Worm (Caenorhabditis elegans): ENCODE results near the gene C50E3.15.

The C50E3.15 gene

ce11 chrV:7595132-7595531, 23.1 kb upstream of the C50E3.15 start:
- no peak for TF ChIP-seq zip-5 (tag; optimal IDR thresholded peaks at IDR 0.05)
- no peak for TF ChIP-seq nhr-11 (tag; optimal IDR thresholded peaks at IDR 0.05)
- no peak for TF ChIP-seq ceh-34 (tag; optimal IDR thresholded peaks at IDR 0.05)
- TF ChIP-seq eyg-1 (tag; optimal IDR thresholded peaks at IDR 0.05): no peak
- TF ChIP-seq gmeb-2 (tag; optimal IDR thresholded peaks at IDR 0.05): no peak
- TF ChIP-seq K09A11.1 (tag; optimal IDR thresholded peaks at IDR 0.05; ENCODE audit: insufficient read depth): no peak
- no peak for TF ChIP-seq hlh-6 (tag; optimal IDR thresholded peaks at IDR 0.05)
- no peak for TF ChIP-seq ceh-24 (tag; optimal IDR thresholded peaks at IDR 0.05)
- TF ChIP-seq rnt-1 (tag; optimal IDR thresholded peaks at IDR 0.05): no peak
- TF ChIP-seq ceh-45 (GFP tag; IDR thresholded peaks at IDR 0.05): no peak
- TF ChIP-seq ama-1 (optimal IDR thresholded peaks at IDR 0.05): no peak
- no peak for TF ChIP-seq nhr-232 (tag; optimal IDR thresholded peaks at IDR 0.05)
- no peak for TF ChIP-seq pqm-1 (tag; optimal IDR thresholded peaks at IDR 0.05)
- TF ChIP-seq elt-2 (tag; optimal IDR thresholded peaks at IDR 0.05): no peak
- TF ChIP-seq ceh-14 (tag; optimal IDR thresholded peaks at IDR 0.05): no peak
- no peak for TF ChIP-seq hlh-30 (tag; optimal IDR thresholded peaks at IDR 0.05; ENCODE audit: insufficient read depth)
- no peak for TF ChIP-seq hlh-8 (tag; optimal IDR thresholded peaks at IDR 0.05)
- TF ChIP-seq pha-4 (tag; optimal IDR thresholded peaks at IDR 0.05): no peak

DNA sequence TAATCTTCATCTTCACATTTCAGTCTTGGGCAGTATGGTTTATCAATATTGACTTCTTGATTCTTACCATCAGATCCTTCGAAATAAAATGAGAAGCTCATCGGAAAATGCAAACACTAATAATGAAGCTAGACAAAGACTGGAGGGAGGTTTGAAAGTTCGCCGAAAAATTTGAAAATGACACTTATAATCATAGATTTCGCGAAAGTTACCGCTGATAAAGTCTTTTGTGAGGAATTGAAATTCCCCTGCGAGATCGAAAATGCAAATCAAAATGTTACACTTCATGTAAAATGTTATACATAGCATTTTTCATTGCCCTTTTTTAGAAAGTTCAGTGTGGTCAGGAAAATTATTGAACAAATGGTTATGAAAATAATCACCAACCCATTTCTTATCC, 19.9 kb upstream of the C50E3.15 start, which contains the start of gene C50E3.7:
C50E3.7 (minus strand) TSS at position 101 of the 400 bp plus-strand sequence.
- TF ChIP-seq ceh-2 (tag; optimal IDR thresholded peaks at IDR 0.05) (no peak), unc-55 (GFP tag; optimal IDR thresholded peaks at IDR 0.05) (no peak), sdc-2 (tag; optimal IDR thresholded peaks at IDR 0.05) (no peak), hlh-6 (tag; optimal IDR thresholded peaks at IDR 0.05) (no peak)

DNA sequence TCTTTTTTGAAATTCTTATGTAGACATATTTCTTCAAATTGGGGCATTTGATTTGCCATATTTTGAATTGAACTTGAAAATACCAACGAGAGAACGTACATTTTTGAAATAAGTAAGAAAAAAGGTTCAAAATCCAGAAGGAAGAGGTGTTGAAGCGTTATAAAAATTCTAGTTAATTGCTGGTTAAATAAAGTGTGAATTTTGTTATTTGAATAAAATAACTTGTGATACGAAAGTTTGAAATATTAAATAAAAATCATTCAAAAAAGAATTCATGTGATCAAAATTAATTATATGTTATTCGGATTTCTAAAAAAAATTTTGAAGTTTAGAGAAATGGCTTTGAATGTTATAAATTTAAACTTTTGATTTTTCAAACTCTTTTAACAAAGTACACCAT, 18.1 kb upstream of the C50E3.15 start, which contains the start of gene C50E3.9:
C50E3.9 (minus strand) TSS at position 101 of the 400 bp plus-strand sequence.
- no peak for TF ChIP-seq lim-6 (tag; optimal IDR thresholded peaks at IDR 0.05)
- no peak for TF ChIP-seq madf-2 (tag; optimal IDR thresholded peaks at IDR 0.05)
- TF ChIP-seq C38D4.7 (GFP tag; optimal IDR thresholded peaks at IDR 0.05): no peak
- no peak for TF ChIP-seq hlh-15 (tag; optimal IDR thresholded peaks at IDR 0.05)
- TF ChIP-seq mec-3 (tag; optimal IDR thresholded peaks at IDR 0.05; ENCODE audit: borderline replicate concordance): no peak
- no peak for TF ChIP-seq elt-2 (tag; optimal IDR thresholded peaks at IDR 0.05)
- TF ChIP-seq ceh-45 (GFP tag; IDR thresholded peaks at IDR 0.05): no peak
- no peak for TF ChIP-seq che-1 (tag; optimal IDR thresholded peaks at IDR 0.05)
- TF ChIP-seq sox-4 (tag; optimal IDR thresholded peaks at IDR 0.05): no peak
- TF ChIP-seq K02D7.2 (tag; optimal IDR thresholded peaks at IDR 0.05): no peak
- TF ChIP-seq ahr-1 (tag; optimal IDR thresholded peaks at IDR 0.05): no peak

ce11 chrV:7601443-7601842, 16.8 kb upstream of the C50E3.15 start, which contains the start of gene scl-26:
Gene scl-26 (minus strand): TSS chrV:7601543.
- TF ChIP-seq syd-9 (tag; optimal IDR thresholded peaks at IDR 0.05) (no peak), eyg-1 (tag; optimal IDR thresholded peaks at IDR 0.05) (no peak), T23F11.4 (GFP tag; optimal IDR thresholded peaks at IDR 0.05) (no peak), ceh-31 (tag; optimal IDR thresholded peaks at IDR 0.05) (no peak), ceh-24 (tag; optimal IDR thresholded peaks at IDR 0.05) (no peak), sox-4 (tag; optimal IDR thresholded peaks at IDR 0.05) (no peak), dmd-4 (tag; optimal IDR thresholded peaks at IDR 0.05; ENCODE audit: borderline replicate concordance) (no peak), ets-4 (tag; optimal IDR thresholded peaks at IDR 0.05) (no peak), K02D7.2 (tag; optimal IDR thresholded peaks at IDR 0.05) (no peak), ahr-1 (tag; optimal IDR thresholded peaks at IDR 0.05) (no peak), zip-5 (tag; optimal IDR thresholded peaks at IDR 0.05) (no peak), nhr-232 (tag; optimal IDR thresholded peaks at IDR 0.05) (no peak), npax-4 (tag; optimal IDR thresholded peaks at IDR 0.05) (no peak), tbx-7 (tag; optimal IDR thresholded peaks at IDR 0.05) (no peak), rnt-1 (tag; optimal IDR thresholded peaks at IDR 0.05) (no peak)
